Fruit fly (Drosophila melanogaster) whole organism, embryonic: ENCODE data around the gene BtbVII.

Source experiments
- Bdp1 ChIP-seq: fragments of 200-800 bp; sonication (Bioruptor generic); optimal IDR thresholded peaks from 3 replicates; lab custom pipeline; 2016; ENCODE audit warnings: missing biosample characterization, missing genetic modification characterization
- Bgb ChIP-seq: fragments of 200-800 bp; sonication (Bioruptor generic); IDR thresholded peaks from 2 replicates; pipeline ENCODE4 v1.3.6; 2022; ENCODE audit warnings: missing biosample characterization, missing genetic modification characterization; ENCODE audit not compliant: partially characterized antibody
- BtbVII ChIP-seq: fragments of 200-800 bp; sonication (Bioruptor generic); optimal IDR thresholded peaks from 3 replicates; lab custom pipeline; 2017; ENCODE audit warnings: missing biosample characterization, mild to moderate bottlenecking, missing genetic modification characterization
- Bteb2 ChIP-seq: fragments of 200-800 bp; sonication (Bioruptor generic); optimal IDR thresholded peaks from 2 replicates; lab custom pipeline; 2016; ENCODE audit warnings: missing biosample characterization, missing genetic modification characterization
- CG11085 ChIP-seq: fragments of 200-800 bp; sonication (Bioruptor generic); IDR thresholded peaks from 2 replicates; pipeline ENCODE4 v1.3.6; 2022; ENCODE audit warnings: missing biosample characterization, missing genetic modification characterization
- CG12391 ChIP-seq: fragments of 200-800 bp; sonication (Bioruptor generic); optimal IDR thresholded peaks from 3 replicates; lab custom pipeline; 2018; ENCODE audit warnings: missing biosample characterization, mild to moderate bottlenecking, missing genetic modification characterization, moderate library complexity
- CG14441 ChIP-seq: fragments of 200-800 bp; sonication (Bioruptor generic); IDR thresholded peaks from 2 replicates; pipeline ENCODE4 v1.3.6; 2022; ENCODE audit warnings: missing biosample characterization, missing genetic modification characterization
- CG14860 ChIP-seq: fragments of 200-800 bp; sonication (Bioruptor generic); IDR thresholded peaks from 3 replicates; pipeline ENCODE4 v1.3.6; 2022; ENCODE audit warnings: missing biosample characterization, missing genetic modification characterization; ENCODE audit not compliant: partially characterized antibody
- CG15011 ChIP-seq: fragments of 200-800 bp; sonication (Bioruptor generic); optimal IDR thresholded peaks from 3 replicates; lab custom pipeline; 2018; ENCODE audit warnings: missing biosample characterization, mild to moderate bottlenecking, missing genetic modification characterization
- CG15269 ChIP-seq: fragments of 200-800 bp; sonication (Bioruptor generic); optimal IDR thresholded peaks from 2 replicates; lab custom pipeline; 2018; ENCODE audit warnings: missing biosample characterization, mild to moderate bottlenecking, missing genetic modification characterization, moderate library complexity
- CG1602 ChIP-seq: fragments of 200-800 bp; sonication (Bioruptor generic); optimal IDR thresholded peaks from 3 replicates; lab custom pipeline; 2016; ENCODE audit warnings: missing biosample characterization, missing genetic modification characterization
- CG1647 ChIP-seq: fragments of 200-800 bp; sonication (Bioruptor generic); optimal IDR thresholded peaks from 3 replicates; lab custom pipeline; 2016; ENCODE audit warnings: missing biosample characterization, missing genetic modification characterization
- CG16779 ChIP-seq: fragments of 200-800 bp; sonication (Bioruptor generic); IDR thresholded peaks from 2 replicates; pipeline ENCODE4 v1.3.6; 2022; ENCODE audit warnings: missing biosample characterization, missing genetic modification characterization
- CG16813 ChIP-seq: fragments of 200-800 bp; sonication (Bioruptor generic); IDR thresholded peaks from 3 replicates; pipeline ENCODE4 v1.3.6; 2022; ENCODE audit warnings: missing biosample characterization, missing genetic modification characterization; ENCODE audit not compliant: partially characterized antibody
- CG1832 ChIP-seq: fragments of 200-800 bp; sonication (Bioruptor generic); optimal IDR thresholded peaks from 2 replicates; lab custom pipeline; 2017; ENCODE audit warnings: missing biosample characterization, mild to moderate bottlenecking, missing genetic modification characterization, inconsistent platforms
- CG2129 ChIP-seq: fragments of 200-800 bp; sonication (Bioruptor generic); IDR thresholded peaks from 2 replicates; pipeline ENCODE4 v1.3.6; 2022; ENCODE audit warnings: missing biosample characterization, missing genetic modification characterization; ENCODE audit not compliant: partially characterized antibody
- CG32772 ChIP-seq: fragments of 200-800 bp; sonication (Bioruptor generic); IDR thresholded peaks from 2 replicates; pipeline ENCODE4 v1.3.6; 2022; ENCODE audit warnings: missing biosample characterization, missing genetic modification characterization
- CG34224 ChIP-seq: fragments of 200-800 bp; sonication (Bioruptor generic); IDR thresholded peaks from 3 replicates; pipeline ENCODE4 v1.3.6; 2022; ENCODE audit warnings: missing biosample characterization, missing genetic modification characterization; ENCODE audit not compliant: partially characterized antibody
- CG6654 ChIP-seq: fragments of 200-800 bp; sonication (Bioruptor generic); optimal IDR thresholded peaks from 2 replicates; lab custom pipeline; 2017; ENCODE audit warnings: missing biosample characterization, mild to moderate bottlenecking, missing genetic modification characterization
- CG7372 ChIP-seq: fragments of 200-800 bp; sonication (Bioruptor generic); IDR thresholded peaks from 2 replicates; pipeline ENCODE4 v1.3.6; 2022; ENCODE audit warnings: missing biosample characterization, missing genetic modification characterization
- CG7963 ChIP-seq: fragments of 200-800 bp; sonication (Bioruptor generic); IDR thresholded peaks from 3 replicates; pipeline ENCODE4 v1.3.6; 2022; ENCODE audit warnings: missing biosample characterization, missing genetic modification characterization; ENCODE audit not compliant: partially characterized antibody
- CG9437 ChIP-seq: fragments of 200-800 bp; sonication (Bioruptor generic); optimal IDR thresholded peaks from 2 replicates; lab custom pipeline; 2018; ENCODE audit warnings: missing biosample characterization, mild to moderate bottlenecking, missing genetic modification characterization
- CTCF ChIP-seq: fragments of 200-800 bp; sonication (Bioruptor generic); optimal IDR thresholded peaks from 2 replicates; lab custom pipeline; 2017; ENCODE audit warnings: missing biosample characterization, mild to moderate bottlenecking, missing genetic modification characterization, moderate library complexity
- Camta ChIP-seq: fragments of 200-800 bp; sonication (Bioruptor generic); optimal IDR thresholded peaks from 2 replicates; lab custom pipeline; 2016; ENCODE audit warnings: missing biosample characterization, missing genetic modification characterization
- Dfd ChIP-seq, 2 experiments: fragments of >200 bp; optimal IDR thresholded peaks; 2 replicates each; lab custom pipeline; 2017; ENCODE audit warnings: missing biosample characterization in 2 of 2, missing genetic modification characterization in 2 of 2
- Ets65A ChIP-seq: fragments of 200-800 bp; sonication (Bioruptor generic); peaks from one replicate; lab custom pipeline; 2016; ENCODE audit warnings: missing biosample characterization, missing genetic modification characterization
- HLH4C ChIP-seq: fragments of 200-800 bp; sonication (Bioruptor generic); IDR thresholded peaks from 3 replicates; pipeline ENCODE4 v1.3.6; 2022; ENCODE audit warnings: missing biosample characterization, missing genetic modification characterization; ENCODE audit not compliant: partially characterized antibody
- HLH54F ChIP-seq: fragments of 200-800 bp; sonication (Bioruptor generic); optimal IDR thresholded peaks from 3 replicates; lab custom pipeline; 2016; ENCODE audit warnings: missing biosample characterization, missing genetic modification characterization
- Hr3 ChIP-seq: fragments of 200-800 bp; sonication (Bioruptor generic); optimal IDR thresholded peaks from 3 replicates; lab custom pipeline; 2016; ENCODE audit warnings: missing biosample characterization, missing genetic modification characterization
- Jarid2 ChIP-seq: fragments of 200-800 bp; sonication (Bioruptor generic); optimal IDR thresholded peaks from 3 replicates; lab custom pipeline; 2017; ENCODE audit warnings: mild to moderate bottlenecking, missing biosample characterization, missing genetic modification reagents, missing genetic modification characterization
- MESR4 ChIP-seq: fragments of 200-800 bp; sonication (Bioruptor generic); optimal IDR thresholded peaks from 2 replicates; lab custom pipeline; 2018; ENCODE audit warnings: missing biosample characterization, mild to moderate bottlenecking, missing genetic modification characterization, moderate library complexity
- Mad ChIP-seq: fragments of 200-800 bp; sonication (Bioruptor generic); optimal IDR thresholded peaks from 2 replicates; lab custom pipeline; 2016; ENCODE audit warnings: missing biosample characterization, missing genetic modification characterization
- Med ChIP-seq: fragments of 200-800 bp; sonication (Bioruptor generic); peaks from one replicate; lab custom pipeline; 2016; ENCODE audit warnings: missing biosample characterization, missing genetic modification characterization, mild to moderate bottlenecking, inconsistent platforms, moderate library complexity
- Myb ChIP-seq: fragments of 200-800 bp; sonication (Bioruptor generic); optimal IDR thresholded peaks from 2 replicates; lab custom pipeline; 2016; ENCODE audit warnings: missing biosample characterization, missing genetic modification characterization
- Opbp ChIP-seq: fragments of 200-800 bp; sonication (Bioruptor generic); IDR thresholded peaks from 3 replicates; pipeline ENCODE4 v1.3.6; 2022; ENCODE audit warnings: missing biosample characterization, missing genetic modification characterization; ENCODE audit not compliant: partially characterized antibody
- Poxn ChIP-seq: fragments of 200-800 bp; sonication (Bioruptor generic); IDR thresholded peaks from 2 replicates; pipeline ENCODE4 v1.3.6; 2022; ENCODE audit warnings: missing biosample characterization, missing genetic modification characterization
- Scr ChIP-seq: fragments of 200-800 bp; sonication (Bioruptor generic); IDR thresholded peaks from 2 replicates; pipeline ENCODE4 v1.3.6; 2022; ENCODE audit warnings: missing biosample characterization, missing genetic modification characterization; ENCODE audit not compliant: partially characterized antibody
- amos ChIP-seq: fragments of 200-800 bp; sonication (Bioruptor generic); IDR thresholded peaks from 2 replicates; pipeline ENCODE4 v1.3.6; 2022; ENCODE audit warnings: missing biosample characterization, missing genetic modification characterization; ENCODE audit not compliant: partially characterized antibody
- btn ChIP-seq: fragments of 200-800 bp; sonication (Bioruptor generic); optimal IDR thresholded peaks from 2 replicates; lab custom pipeline; 2016; ENCODE audit warnings: missing biosample characterization, missing genetic modification characterization
- gt ChIP-seq: fragments of 200-800 bp; sonication (Bioruptor generic); IDR thresholded peaks from 2 replicates; pipeline ENCODE4 v1.3.6; 2022; ENCODE audit warnings: missing biosample characterization, missing genetic modification characterization
- hb ChIP-seq: fragments of 200-800 bp; sonication (Bioruptor generic); IDR thresholded peaks from 3 replicates; pipeline ENCODE4 v1.3.6; 2022; ENCODE audit warnings: missing biosample characterization, missing genetic modification characterization; ENCODE audit not compliant: partially characterized antibody
- hbn ChIP-seq: fragments of 200-800 bp; sonication (Bioruptor generic); IDR thresholded peaks from 2 replicates; pipeline ENCODE4 v1.3.6; 2022; ENCODE audit warnings: missing biosample characterization, missing genetic modification characterization; ENCODE audit not compliant: partially characterized antibody
- pnt ChIP-seq: fragments of 200-800 bp; sonication (Bioruptor generic); optimal IDR thresholded peaks from 3 replicates; lab custom pipeline; 2016; ENCODE audit warnings: missing biosample characterization, missing genetic modification characterization
- prd ChIP-seq, 3 experiments: fragments of >200 bp in 2 of 3; fragments of 200-800 bp in 1 of 3; sonication (Bioruptor generic) in 1 of 3; optimal IDR thresholded peaks in 2 of 3; IDR thresholded peaks in 1 of 3; 2 replicates in 2 of 3; 3 replicates in 1 of 3; pipeline versions ENCODE4 v1.3.6 to Lab custom; 2017 to 2022; ENCODE audit warnings: missing biosample characterization in 1 of 3, missing genetic modification characterization in 1 of 3
- sim ChIP-seq: fragments of 200-800 bp; sonication (Bioruptor generic); IDR thresholded peaks from 2 replicates; pipeline ENCODE4 v1.3.6; 2022; ENCODE audit warnings: missing biosample characterization, missing genetic modification characterization
- sna ChIP-seq: fragments of 200-800 bp; sonication (Bioruptor generic); IDR thresholded peaks from 2 replicates; pipeline ENCODE4 v1.3.6; 2022; ENCODE audit warnings: missing biosample characterization, missing genetic modification characterization; ENCODE audit not compliant: partially characterized antibody
- sug ChIP-seq: fragments of 200-800 bp; optimal IDR thresholded peaks from 2 replicates; lab custom pipeline; 2019; ENCODE audit warnings: missing biosample characterization, mild to moderate bottlenecking, missing genetic modification characterization, moderate library complexity
- tna ChIP-seq: fragments of 200-800 bp; sonication (Bioruptor generic); IDR thresholded peaks from 2 replicates; pipeline ENCODE4 v1.3.6; 2022; ENCODE audit warnings: missing biosample characterization, missing genetic modification characterization; ENCODE audit not compliant: partially characterized antibody
- vnd ChIP-seq: fragments of 200-800 bp; sonication (Bioruptor generic); IDR thresholded peaks from 3 replicates; pipeline ENCODE4 v1.3.6; 2022; ENCODE audit warnings: missing biosample characterization, missing genetic modification characterization; ENCODE audit not compliant: partially characterized antibody

The BtbVII gene

DNA sequence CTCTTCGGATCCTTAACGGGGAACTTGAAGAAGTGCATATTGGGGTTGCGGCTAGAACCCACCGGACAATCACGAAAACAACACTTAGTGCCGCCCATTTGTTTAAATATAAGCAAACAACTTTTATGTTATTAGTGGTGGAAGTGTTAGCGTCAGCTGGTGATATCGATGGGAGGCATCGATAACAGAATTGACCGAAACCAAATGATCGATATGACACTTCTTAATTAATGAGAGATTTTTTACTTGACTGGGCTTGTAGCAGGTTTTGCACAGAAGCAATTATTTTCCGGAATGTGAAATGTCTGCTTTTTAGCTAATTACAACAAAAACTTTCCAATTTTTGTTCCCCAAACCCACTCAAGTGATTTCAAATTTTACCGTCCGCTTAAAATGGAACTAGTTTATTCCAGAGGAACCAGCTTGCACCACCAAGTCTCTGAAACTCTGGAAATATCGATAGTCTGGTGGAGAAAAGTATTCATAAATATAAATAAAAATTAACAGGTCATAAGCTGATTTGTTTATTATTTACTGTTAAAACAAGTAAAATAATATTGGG, 44.0 kb downstream of the BtbVII start, which contains the start of gene CG14965 (continued):
- TF ChIP-seq Dfd (GFP tag; optimal IDR thresholded peaks at IDR 0.05; lab: Kevin White, UChicago) (no peak), Bgb (GFP tag; lab: Robert Waterston, UW) (peak; percentile 89), vnd (GFP tag; lab: Robert Waterston, UW) (peak; percentile 87), BtbVII (GFP tag; lab: Kevin White, UChicago) (no peak), CG14860 (GFP tag; lab: Robert Waterston, UW) (peak; percentile 87), CG12391 (tag; lab: Kevin White, UChicago) (no peak), Mad (GFP tag; lab: Kevin White, UChicago) (no peak), CG7372 (GFP tag; lab: Robert Waterston, UW) (no peak), CG15011 (no peak), CG32772 (no peak), CG1602 (GFP tag; lab: Kevin White, UChicago) (no peak), CG6654 (GFP tag; lab: Kevin White, UChicago) (no peak), Hr3 (no peak), Scr (GFP tag; lab: Robert Waterston, UW) (peak; percentile 94), Bdp1 (GFP tag; lab: Kevin White, UChicago) (no peak), CG2129 (GFP tag; lab: Robert Waterston, UW) (peak; percentile 86), hbn (GFP tag; lab: Robert Waterston, UW) (peak; percentile 86), Opbp (GFP tag; lab: Robert Waterston, UW) (peak; percentile 82; the same call in 2 of the 3 replicates), Poxn (GFP tag; lab: Robert Waterston, UW) (no peak), CG9437 (no peak), Jarid2 (GFP tag; lab: Kevin White, UChicago) (no peak), gt (GFP tag; lab: Robert Waterston, UW) (no peak), sna (GFP tag; lab: Robert Waterston, UW) (peak; percentile 95), Ets65A (GFP tag; lab: Kevin White, UChicago) (peak; percentile 73), Camta (GFP tag; lab: Kevin White, UChicago) (no peak), hb (peak; percentile 87), CG15269 (no peak), CG16779 (GFP tag; lab: Robert Waterston, UW) (no peak), HLH4C (GFP tag; lab: Robert Waterston, UW) (peak; percentile 91), HLH54F (GFP tag; lab: Kevin White, UChicago) (no peak), amos (GFP tag; lab: Robert Waterston, UW) (peak; percentile 87), Med (GFP tag; lab: Kevin White, UChicago) (peak; percentile 2), CG11085 (GFP tag; lab: Robert Waterston, UW) (no peak), btn (GFP tag; lab: Kevin White, UChicago) (no peak), Myb (GFP tag; lab: Kevin White, UChicago) (peak; percentile 94), CG14441 (peak; percentile 36; the same call in 1 of the 2 replicates), pnt (GFP tag; lab: Kevin White, UChicago) (no peak), CTCF (no peak), MESR4 (peak; percentile 20), CG1647 (GFP tag; lab: Kevin White, UChicago) (no peak), prd (optimal IDR thresholded peaks at IDR 0.05; lab: Kevin White, UChicago) (no peak), prd (GFP tag; IDR thresholded peaks at IDR 0.05; lab: Robert Waterston, UW) (no peak), CG16813 (peak; percentile 90), tna (GFP tag; lab: Robert Waterston, UW) (peak; percentile 78), CG34224 (GFP tag; lab: Robert Waterston, UW) (peak; percentile 84), sug (tag; lab: Kevin White, UChicago) (no peak), Bteb2 (GFP tag; lab: Kevin White, UChicago) (no peak), CG7963 (GFP tag; lab: Robert Waterston, UW) (peak; percentile 72), CG1832 (no peak), sim (GFP tag; lab: Robert Waterston, UW) (no peak)
